Fruit fly (Drosophila melanogaster) whole organism, embryonic: ENCODE data around the gene Sema5c.

Experiments
- Antp ChIP-seq: fragments of 200-800 bp; sonication (Bioruptor generic); optimal IDR thresholded peaks from 3 replicates; lab custom pipeline; 2016; ENCODE audit warnings: missing biosample characterization, missing genetic modification characterization
- Asciz ChIP-seq: fragments of 200-800 bp; sonication (Bioruptor generic); optimal IDR thresholded peaks from 2 replicates; lab custom pipeline; 2017; ENCODE audit warnings: missing biosample characterization, mild to moderate bottlenecking, missing genetic modification characterization, missing genetic modification reagents
- Blimp-1 ChIP-seq: fragments of 200-800 bp; sonication (Bioruptor generic); optimal IDR thresholded peaks from 3 replicates; lab custom pipeline; 2018; ENCODE audit warnings: missing biosample characterization, missing genetic modification characterization, mild to moderate bottlenecking, moderate library complexity, missing genetic modification reagents
- CG10267 ChIP-seq: fragments of 200-800 bp; sonication (Bioruptor generic); optimal IDR thresholded peaks from 2 replicates; lab custom pipeline; 2018; ENCODE audit warnings: missing biosample characterization, mild to moderate bottlenecking, missing genetic modification characterization, moderate library complexity
- CG10321 ChIP-seq: fragments of 200-800 bp; sonication (Bioruptor generic); IDR thresholded peaks from 2 replicates; pipeline ENCODE4 v1.3.6; 2022; ENCODE audit warnings: missing biosample characterization, missing genetic modification characterization
- CG10979 ChIP-seq: fragments of 200-800 bp; sonication (Bioruptor generic); optimal IDR thresholded peaks from 2 replicates; lab custom pipeline; 2018; ENCODE audit warnings: missing biosample characterization, mild to moderate bottlenecking, missing genetic modification characterization, moderate library complexity
- CG11696 ChIP-seq: fragments of 200-800 bp; sonication (Bioruptor generic); IDR thresholded peaks from 2 replicates; pipeline ENCODE4 v1.3.6; 2022; ENCODE audit warnings: missing biosample characterization, missing genetic modification characterization
- CG1233 ChIP-seq: fragments of 200-800 bp; sonication (Bioruptor generic); optimal IDR thresholded peaks from 4 replicates; lab custom pipeline; 2018; ENCODE audit warnings: missing biosample characterization, mild to moderate bottlenecking, missing genetic modification characterization
- CG14667 ChIP-seq: fragments of 200-800 bp; sonication (Bioruptor generic); IDR thresholded peaks from 2 replicates; pipeline ENCODE4 v1.3.6; 2022; ENCODE audit warnings: missing biosample characterization, missing genetic modification characterization
- CG17186 ChIP-seq: fragments of 200-800 bp; sonication (Bioruptor generic); optimal IDR thresholded peaks from 3 replicates; lab custom pipeline; 2017; ENCODE audit warnings: missing biosample characterization, missing genetic modification reagents, missing genetic modification characterization
- CG17359 ChIP-seq: fragments of 200-800 bp; sonication (Bioruptor generic); optimal IDR thresholded peaks from 3 replicates; lab custom pipeline; 2018; ENCODE audit warnings: missing biosample characterization, mild to moderate bottlenecking, missing genetic modification characterization, moderate library complexity
- CG17361 ChIP-seq: fragments of 200-800 bp; sonication (Bioruptor generic); IDR thresholded peaks from 3 replicates; pipeline ENCODE4 v1.3.6; 2022; ENCODE audit warnings: missing biosample characterization, missing genetic modification characterization
- CG17568 ChIP-seq: fragments of 200-800 bp; sonication (Bioruptor generic); optimal IDR thresholded peaks from 2 replicates; lab custom pipeline; 2018; ENCODE audit warnings: missing biosample characterization, mild to moderate bottlenecking, missing genetic modification characterization, moderate library complexity
- CG17912 ChIP-seq: fragments of 200-800 bp; sonication (Bioruptor generic); optimal IDR thresholded peaks from 2 replicates; lab custom pipeline; 2018; ENCODE audit warnings: missing biosample characterization, mild to moderate bottlenecking, missing genetic modification characterization
- CG1792 ChIP-seq: fragments of 200-800 bp; sonication (Bioruptor generic); optimal IDR thresholded peaks from 2 replicates; lab custom pipeline; 2016; ENCODE audit warnings: missing biosample characterization, missing genetic modification characterization
- CG2202 ChIP-seq: fragments of 200-800 bp; sonication (Bioruptor generic); optimal IDR thresholded peaks from 2 replicates; lab custom pipeline; 2018; ENCODE audit warnings: missing biosample characterization, mild to moderate bottlenecking, missing genetic modification characterization
- CG31224 ChIP-seq: fragments of 200-800 bp; sonication (Bioruptor generic); IDR thresholded peaks from 2 replicates; pipeline ENCODE4 v1.3.6; 2022; ENCODE audit warnings: missing biosample characterization, missing genetic modification characterization
- CG32767 ChIP-seq: fragments of 200-800 bp; sonication (Bioruptor generic); IDR thresholded peaks from 2 replicates; pipeline ENCODE4 v1.3.6; 2022; ENCODE audit warnings: missing biosample characterization, missing genetic modification characterization
- CG5953 ChIP-seq: fragments of 200-800 bp; sonication (Bioruptor generic); IDR thresholded peaks from 2 replicates; pipeline ENCODE4 v1.3.6; 2022; ENCODE audit warnings: missing biosample characterization, missing genetic modification characterization
- CG6254 ChIP-seq: fragments of 200-800 bp; sonication (Bioruptor generic); optimal IDR thresholded peaks from 3 replicates; lab custom pipeline; 2017; ENCODE audit warnings: mild to moderate bottlenecking, missing biosample characterization, missing genetic modification reagents, missing genetic modification characterization
- CG7357 ChIP-seq: fragments of 200-800 bp; sonication (Bioruptor generic); IDR thresholded peaks from 3 replicates; pipeline ENCODE4 v1.3.6; 2022; ENCODE audit warnings: missing biosample characterization, missing genetic modification characterization
- CG9797 ChIP-seq: fragments of 200-800 bp; sonication (Bioruptor generic); optimal IDR thresholded peaks from 3 replicates; lab custom pipeline; 2018; ENCODE audit warnings: missing biosample characterization, mild to moderate bottlenecking, missing genetic modification characterization
- Dbx ChIP-seq: fragments of 200-800 bp; sonication (Bioruptor generic); IDR thresholded peaks from 3 replicates; pipeline ENCODE4 v1.3.6; 2022; ENCODE audit warnings: missing biosample characterization, missing genetic modification characterization
- Drgx ChIP-seq: fragments of 200-800 bp; sonication (Bioruptor generic); IDR thresholded peaks from 2 replicates; pipeline ENCODE4 v1.3.6; 2022; ENCODE audit warnings: missing biosample characterization, missing genetic modification characterization
- E2f2 ChIP-seq: fragments of 200-800 bp; sonication (Bioruptor generic); IDR thresholded peaks from 2 replicates; pipeline ENCODE4 v1.3.6; 2022; ENCODE audit warnings: missing biosample characterization, missing genetic modification characterization
- MESR4 ChIP-seq: fragments of 200-800 bp; sonication (Bioruptor generic); optimal IDR thresholded peaks from 2 replicates; lab custom pipeline; 2018; ENCODE audit warnings: missing biosample characterization, mild to moderate bottlenecking, missing genetic modification characterization, moderate library complexity
- Oaz ChIP-seq: fragments of 200-800 bp; sonication (Bioruptor generic); IDR thresholded peaks from 2 replicates; pipeline ENCODE4 v1.3.6; 2022; ENCODE audit warnings: missing biosample characterization, missing genetic modification characterization
- Taf1 ChIP-seq: fragments of 200-800 bp; sonication (Bioruptor generic); IDR thresholded peaks from 2 replicates; pipeline ENCODE4 v1.3.6; 2022; ENCODE audit warnings: missing biosample characterization, missing genetic modification characterization
- Xrp1 ChIP-seq: fragments of 200-800 bp; sonication (Bioruptor generic); IDR thresholded peaks from 2 replicates; pipeline ENCODE4 v1.3.6; 2022; ENCODE audit warnings: missing biosample characterization, missing genetic modification characterization
- ap ChIP-seq: fragments of 200-800 bp; sonication (Bioruptor generic); IDR thresholded peaks from 2 replicates; pipeline ENCODE4 v1.3.6; 2022; ENCODE audit warnings: missing biosample characterization, missing genetic modification characterization
- az2 ChIP-seq: fragments of 200-800 bp; sonication (Bioruptor generic); optimal IDR thresholded peaks from 3 replicates; lab custom pipeline; 2016; ENCODE audit warnings: missing biosample characterization, missing genetic modification characterization
- bsh ChIP-seq, 2 experiments: fragments of 200-800 bp; sonication (Bioruptor generic); optimal IDR thresholded peaks; 2 replicates each; lab custom pipeline; 2017 to 2018; ENCODE audit warnings: mild to moderate bottlenecking in 2 of 2, missing biosample characterization in 2 of 2, missing genetic modification characterization in 2 of 2, moderate library complexity in 1 of 2
- cad ChIP-seq: fragments of >200 bp; optimal IDR thresholded peaks from 2 replicates; lab custom pipeline; 2017; ENCODE audit warnings: missing biosample characterization, missing genetic modification characterization
- ci ChIP-seq: fragments of 200-800 bp; sonication (Bioruptor generic); IDR thresholded peaks from 3 replicates; pipeline ENCODE4 v1.3.6; 2022; ENCODE audit warnings: missing biosample characterization, missing genetic modification characterization
- corto ChIP-seq: fragments of 200-800 bp; sonication (Bioruptor generic); optimal IDR thresholded peaks from 2 replicates; lab custom pipeline; 2016; ENCODE audit warnings: missing biosample characterization, mild to moderate bottlenecking, missing genetic modification characterization, moderate library complexity
- crol ChIP-seq: fragments of 200-800 bp; sonication (Bioruptor generic); IDR thresholded peaks from 2 replicates; pipeline ENCODE4 v1.3.6; 2022; ENCODE audit warnings: missing biosample characterization, missing genetic modification characterization
- dmrt99B ChIP-seq: fragments of 200-800 bp; sonication (Bioruptor generic); optimal IDR thresholded peaks from 2 replicates; lab custom pipeline; 2018; ENCODE audit warnings: missing biosample characterization, mild to moderate bottlenecking, missing genetic modification characterization, moderate library complexity
- emc ChIP-seq: fragments of 200-800 bp; sonication (Bioruptor generic); optimal IDR thresholded peaks from 2 replicates; lab custom pipeline; 2016; ENCODE audit warnings: missing biosample characterization, missing genetic modification characterization
- grau ChIP-seq: fragments of 200-800 bp; optimal IDR thresholded peaks from 3 replicates; lab custom pipeline; 2019; ENCODE audit warnings: missing biosample characterization, mild to moderate bottlenecking, missing genetic modification characterization, moderate library complexity
- jumu ChIP-seq: fragments of 200-800 bp; sonication (Bioruptor generic); optimal IDR thresholded peaks from 3 replicates; lab custom pipeline; 2016; ENCODE audit warnings: missing biosample characterization, missing genetic modification characterization
- nau ChIP-seq: fragments of 200-800 bp; sonication (Bioruptor generic); optimal IDR thresholded peaks from 3 replicates; lab custom pipeline; 2017; ENCODE audit warnings: missing biosample characterization, mild to moderate bottlenecking, missing genetic modification characterization, missing genetic modification reagents
- nerfin-1 ChIP-seq: fragments of 200-800 bp; sonication (Bioruptor generic); optimal IDR thresholded peaks from 3 replicates; lab custom pipeline; 2019; ENCODE audit warnings: missing biosample characterization, mild to moderate bottlenecking, missing genetic modification characterization, moderate library complexity
- nom ChIP-seq: fragments of 200-800 bp; sonication (Bioruptor generic); optimal IDR thresholded peaks from 2 replicates; lab custom pipeline; 2017; ENCODE audit warnings: missing biosample characterization, missing genetic modification characterization, mild to moderate bottlenecking, moderate library complexity, missing genetic modification reagents
- oc ChIP-seq: fragments of 200-800 bp; sonication (Bioruptor generic); optimal IDR thresholded peaks from 2 replicates; lab custom pipeline; 2018; ENCODE audit warnings: missing biosample characterization, mild to moderate bottlenecking, missing genetic modification characterization, moderate library complexity
- pb ChIP-seq: fragments of 200-800 bp; sonication (Bioruptor generic); optimal IDR thresholded peaks from 3 replicates; lab custom pipeline; 2016; ENCODE audit warnings: missing biosample characterization, missing genetic modification characterization
- ranshi ChIP-seq: fragments of 200-800 bp; sonication (Bioruptor generic); IDR thresholded peaks from 2 replicates; pipeline ENCODE4 v1.3.6; 2022; ENCODE audit warnings: missing biosample characterization, missing genetic modification characterization
- repo ChIP-seq: fragments of 200-800 bp; sonication (Bioruptor generic); optimal IDR thresholded peaks from 2 replicates; lab custom pipeline; 2016; ENCODE audit warnings: missing biosample characterization, missing genetic modification characterization
- sens ChIP-seq: fragments of 200-800 bp; sonication (Bioruptor generic); peaks from one replicate; lab custom pipeline; 2016; ENCODE audit warnings: missing biosample characterization, missing genetic modification characterization
- zfh1 ChIP-seq: fragments of 200-800 bp; sonication (Bioruptor generic); IDR thresholded peaks from 3 replicates; pipeline ENCODE4 v1.3.6; 2022; ENCODE audit warnings: missing biosample characterization, missing genetic modification characterization

Gene Sema5c

dm6 chr3L:12109045-12109632 is 27.5 kb upstream of the Sema5c start:
- TF ChIP-seq bsh (GFP tag; optimal IDR thresholded peaks at IDR 0.05; lab: Kevin White, UChicago) (peak in 1 of 2 experiments; percentile 32), CG1233 (GFP tag; lab: Kevin White, UChicago) (no peak), Asciz (GFP tag; lab: Kevin White, UChicago) (peak; percentile 4), nom (GFP tag; lab: Kevin White, UChicago) (peak; percentile 33), Xrp1 (GFP tag; lab: Robert Waterston, UW) (peak; percentile 30; the same call in 1 of the 2 replicates), CG6254 (GFP tag; lab: Kevin White, UChicago) (peak; percentile 4), CG17361 (GFP tag; lab: Robert Waterston, UW) (0 out of 3 replicates have a peak, but pooled peaks have one; percentile 7), CG1792 (GFP tag; lab: Kevin White, UChicago) (no peak), Drgx (GFP tag; lab: Robert Waterston, UW) (peak; percentile 60), crol (GFP tag; lab: Robert Waterston, UW) (peak; percentile 64)

dm6 chr3L:12108515-12108914 is 26.9 kb upstream of the Sema5c start:
- no peak for TF ChIP-seq corto
- TF ChIP-seq emc (GFP tag; lab: Kevin White, UChicago): no peak
- TF ChIP-seq CG32767 (GFP tag; lab: Robert Waterston, UW): no peak
- TF ChIP-seq CG17186 (GFP tag; lab: Kevin White, UChicago): no peak
- no peak for TF ChIP-seq pb (GFP tag; lab: Kevin White, UChicago)
- TF ChIP-seq CG14667 (GFP tag; lab: Robert Waterston, UW): no peak
- no peak for TF ChIP-seq grau (tag; lab: Kevin White, UChicago)
- TF ChIP-seq Oaz (GFP tag; lab: Robert Waterston, UW): no peak
- TF ChIP-seq ranshi (GFP tag; lab: Robert Waterston, UW): no peak
- no peak for TF ChIP-seq E2f2 (GFP tag; lab: Robert Waterston, UW)
- TF ChIP-seq nau (GFP tag; lab: Kevin White, UChicago): no peak
- TF ChIP-seq oc (tag; lab: Kevin White, UChicago): no peak
- no peak for TF ChIP-seq CG17568 (GFP tag; lab: Kevin White, UChicago)
- TF ChIP-seq CG31224 (GFP tag; lab: Robert Waterston, UW): no peak
- TF ChIP-seq Dbx (GFP tag; lab: Robert Waterston, UW): no peak
- TF ChIP-seq CG10267 (tag; lab: Kevin White, UChicago): peak; percentile 5
- no peak for TF ChIP-seq MESR4 (GFP tag; lab: Kevin White, UChicago)
- TF ChIP-seq dmrt99B: peak; percentile 21
- TF ChIP-seq CG2202: no peak
- TF ChIP-seq CG5953: no peak
- no peak for TF ChIP-seq Asciz (GFP tag; lab: Kevin White, UChicago)
- no peak for TF ChIP-seq Taf1 (GFP tag; lab: Robert Waterston, UW)
- TF ChIP-seq repo: no peak
- peak; percentile 30 for TF ChIP-seq Blimp-1 (GFP tag; lab: Kevin White, UChicago)
- TF ChIP-seq CG17359 (tag; lab: Kevin White, UChicago): no peak
- peak; percentile 37 for TF ChIP-seq CG10979 (tag; lab: Kevin White, UChicago)
- TF ChIP-seq nerfin-1 (tag; lab: Kevin White, UChicago): no peak
- TF ChIP-seq CG7357: no peak
- TF ChIP-seq cad: no peak
- TF ChIP-seq ci (GFP tag; lab: Robert Waterston, UW): peak; percentile 20; the same call in 1 of the 3 replicates
- no peak for TF ChIP-seq az2 (GFP tag; lab: Kevin White, UChicago)
- peak; percentile 44 for TF ChIP-seq sens (GFP tag; lab: Kevin White, UChicago)
- TF ChIP-seq Xrp1 (GFP tag; lab: Robert Waterston, UW): 0 out of 2 replicates have a peak, but pooled peaks have one; percentile 11
- no peak for TF ChIP-seq jumu (GFP tag; lab: Kevin White, UChicago)
- TF ChIP-seq zfh1 (GFP tag; lab: Robert Waterston, UW): 0 out of 3 replicates have a peak, but pooled peaks have one; percentile 18
- TF ChIP-seq ap: no peak
- no peak for TF ChIP-seq CG17912 (GFP tag; lab: Kevin White, UChicago)
- no peak for TF ChIP-seq CG10321 (GFP tag; lab: Robert Waterston, UW)
- no peak for TF ChIP-seq Antp (GFP tag; lab: Kevin White, UChicago)
- no peak for TF ChIP-seq CG9797 (GFP tag; lab: Kevin White, UChicago)
- TF ChIP-seq CG11696 (GFP tag; lab: Robert Waterston, UW): peak; percentile 58
